Worm (Caenorhabditis elegans): ENCODE data around the gene F01E11.3.

Gene F01E11.3

DNA sequence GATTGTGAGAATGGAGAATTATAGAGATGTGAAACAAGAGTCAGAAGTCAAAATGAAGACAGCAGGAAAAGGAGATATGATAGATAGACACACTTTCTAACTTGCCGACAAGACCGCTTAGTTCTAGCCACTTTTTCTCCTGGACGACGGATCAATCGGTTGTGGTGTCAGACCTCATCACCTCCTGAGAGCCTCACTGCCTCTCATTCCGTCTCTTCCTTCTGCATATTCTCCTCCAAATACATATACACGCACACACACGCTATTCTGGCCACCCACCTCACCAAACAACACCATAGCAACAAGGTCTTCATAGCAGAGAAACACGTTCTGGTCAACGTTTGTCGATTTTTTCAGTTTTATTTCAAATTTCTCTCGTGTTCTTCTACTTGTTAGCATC lies at the start of gene F01E11.3:
Gene F01E11.3 (plus strand): TSS at position 301 of the 400 bp plus-strand sequence.
- no peak for TF ChIP-seq ztf-29 (GFP tag; IDR thresholded peaks at IDR 0.05)
- TF ChIP-seq ref-1 (GFP tag; conservative IDR thresholded peaks at IDR 0.05), result no peak
- no peak for TF ChIP-seq T22C8.4 (GFP tag; IDR thresholded peaks at IDR 0.05)
- TF ChIP-seq ztf-23 (GFP tag; IDR thresholded peaks at IDR 0.05), result no peak
- TF ChIP-seq med-1 (GFP tag; optimal IDR thresholded peaks at IDR 0.05; ENCODE audit: insufficient read depth), result no peak
- no peak for TF ChIP-seq flt-1 (GFP tag; IDR thresholded peaks at IDR 0.05)
- no peak for TF ChIP-seq tab-1 (GFP tag; IDR thresholded peaks at IDR 0.05)
- TF ChIP-seq cog-1 (tag; optimal IDR thresholded peaks at IDR 0.05), result no peak
- TF ChIP-seq klf-2 (GFP tag; conservative IDR thresholded peaks at IDR 0.05), result no peak

DNA sequence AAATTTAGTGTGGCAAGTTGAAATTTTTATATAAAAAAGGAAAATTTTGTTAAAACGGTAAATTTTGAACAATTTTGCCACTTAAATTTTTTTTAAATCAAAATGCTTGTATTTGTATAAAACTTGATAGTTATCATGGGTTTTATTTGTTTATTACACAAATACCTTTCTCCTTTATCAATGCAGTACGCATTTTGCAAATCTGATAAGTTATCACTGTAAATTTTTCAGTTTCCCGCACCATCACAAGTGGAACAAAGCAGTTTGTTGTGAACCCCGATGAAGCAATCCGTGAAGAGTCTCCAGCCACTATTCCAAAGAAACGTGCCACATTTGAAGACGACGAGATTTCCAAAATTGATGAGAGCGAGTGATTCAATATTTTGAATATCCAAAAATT lies 47.0 kb upstream of the F01E11.3 start:
- no peak for TF ChIP-seq med-1 (GFP tag; optimal IDR thresholded peaks at IDR 0.05; ENCODE audit: insufficient read depth)
- no peak for TF ChIP-seq T22C8.4 (GFP tag; IDR thresholded peaks at IDR 0.05)
- TF ChIP-seq ztf-23 (GFP tag; IDR thresholded peaks at IDR 0.05), result no peak
- no peak for TF ChIP-seq flt-1 (GFP tag; IDR thresholded peaks at IDR 0.05)
- no peak for TF ChIP-seq cog-1 (tag; optimal IDR thresholded peaks at IDR 0.05)
- TF ChIP-seq ztf-29 (GFP tag; IDR thresholded peaks at IDR 0.05), result no peak
- TF ChIP-seq klf-2 (GFP tag; conservative IDR thresholded peaks at IDR 0.05), result no peak
- no peak for TF ChIP-seq tab-1 (GFP tag; IDR thresholded peaks at IDR 0.05)
- no peak for TF ChIP-seq ref-1 (GFP tag; conservative IDR thresholded peaks at IDR 0.05)

DNA sequence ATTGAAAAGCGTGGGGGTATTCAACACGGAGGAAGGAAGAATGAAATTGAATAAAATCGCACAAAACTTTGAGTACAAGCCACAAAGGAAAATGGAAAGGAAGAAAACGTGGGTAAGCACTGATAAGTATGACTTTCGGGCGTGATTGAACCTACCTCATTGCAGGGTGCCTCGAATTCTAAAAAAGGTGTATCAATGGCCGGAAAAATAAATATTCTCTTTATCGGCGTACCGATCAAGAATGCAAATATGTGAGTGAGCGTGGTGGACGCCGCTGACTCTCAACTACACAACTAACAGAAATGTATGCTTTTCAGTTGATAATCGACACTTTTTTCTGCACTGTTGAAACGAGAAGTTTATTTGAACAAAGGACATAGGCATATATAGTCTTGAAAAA lies 42.7 kb upstream of the F01E11.3 start, which contains the start of gene otpl-3:
Gene otpl-3 (minus strand): TSS at position 304 of the 400 bp plus-strand sequence.
- TF ChIP-seq ztf-23 (GFP tag; IDR thresholded peaks at IDR 0.05), result no peak
- TF ChIP-seq ref-1 (GFP tag; conservative IDR thresholded peaks at IDR 0.05), result no peak
- TF ChIP-seq klf-2 (GFP tag; conservative IDR thresholded peaks at IDR 0.05), result no peak
- no peak for TF ChIP-seq med-1 (GFP tag; optimal IDR thresholded peaks at IDR 0.05; ENCODE audit: insufficient read depth)
- no peak for TF ChIP-seq T22C8.4 (GFP tag; IDR thresholded peaks at IDR 0.05)
- no peak for TF ChIP-seq flt-1 (GFP tag; IDR thresholded peaks at IDR 0.05)

DNA sequence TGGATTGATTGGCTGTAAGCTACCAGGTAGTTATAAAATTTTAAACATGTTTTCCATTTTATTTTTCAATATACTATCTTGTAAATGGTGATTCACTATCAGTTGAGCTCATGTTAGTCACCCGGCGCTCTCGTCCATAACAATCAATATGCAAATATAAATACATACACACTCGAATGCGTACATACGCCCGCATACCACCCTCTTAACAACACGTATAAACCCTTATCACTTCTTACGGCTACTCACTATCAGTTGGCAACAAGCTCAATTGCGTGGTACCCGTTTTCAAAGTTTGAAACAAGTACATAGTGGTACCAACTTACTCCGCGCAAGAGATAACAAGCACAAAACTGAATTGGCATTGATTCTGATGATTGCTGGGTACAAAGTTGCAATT lies 40.2 kb upstream of the F01E11.3 start:
- no peak for TF ChIP-seq tab-1 (GFP tag; IDR thresholded peaks at IDR 0.05)
- no peak for TF ChIP-seq ref-1 (GFP tag; conservative IDR thresholded peaks at IDR 0.05)
- no peak for TF ChIP-seq T22C8.4 (GFP tag; IDR thresholded peaks at IDR 0.05)
- TF ChIP-seq med-1 (GFP tag; optimal IDR thresholded peaks at IDR 0.05; ENCODE audit: insufficient read depth), result no peak
- TF ChIP-seq ztf-29 (GFP tag; IDR thresholded peaks at IDR 0.05), result no peak
- no peak for TF ChIP-seq klf-2 (GFP tag; conservative IDR thresholded peaks at IDR 0.05)
- no peak for TF ChIP-seq cog-1 (tag; optimal IDR thresholded peaks at IDR 0.05)

DNA sequence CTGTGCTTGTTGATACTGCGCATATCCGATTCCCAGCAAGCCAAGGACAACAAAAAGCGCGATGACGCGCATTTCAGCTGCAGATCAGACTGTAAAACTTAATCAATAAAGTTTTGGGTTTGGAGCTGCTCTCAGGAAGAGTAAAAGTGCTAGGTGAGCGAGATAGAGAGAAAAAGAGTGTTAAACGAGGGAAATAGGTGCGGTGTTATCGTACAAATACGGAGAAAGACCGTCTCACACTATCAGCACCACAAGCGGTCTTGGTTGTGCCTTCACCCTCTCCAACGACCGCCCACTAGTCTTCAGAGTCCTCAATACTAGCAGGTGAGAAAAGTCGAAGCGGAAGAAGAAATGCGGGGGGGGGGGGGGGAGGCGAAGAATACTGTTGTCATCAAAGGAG lies 38.6 kb upstream of the F01E11.3 start, which contains the start of gene F14B8.5:
Gene F14B8.5 (minus strand): TSS at position 127 of the 400 bp plus-strand sequence.
- TF ChIP-seq tab-1 (GFP tag; IDR thresholded peaks at IDR 0.05) (no peak), klf-2 (GFP tag; conservative IDR thresholded peaks at IDR 0.05) (no peak), cog-1 (tag; optimal IDR thresholded peaks at IDR 0.05) (no peak), ref-1 (GFP tag; conservative IDR thresholded peaks at IDR 0.05) (no peak), med-1 (GFP tag; optimal IDR thresholded peaks at IDR 0.05; ENCODE audit: insufficient read depth) (no peak), T22C8.4 (GFP tag; IDR thresholded peaks at IDR 0.05) (no peak), ztf-29 (GFP tag; IDR thresholded peaks at IDR 0.05) (no peak), flt-1 (GFP tag; IDR thresholded peaks at IDR 0.05) (no peak), ztf-23 (GFP tag; IDR thresholded peaks at IDR 0.05) (no peak)

DNA sequence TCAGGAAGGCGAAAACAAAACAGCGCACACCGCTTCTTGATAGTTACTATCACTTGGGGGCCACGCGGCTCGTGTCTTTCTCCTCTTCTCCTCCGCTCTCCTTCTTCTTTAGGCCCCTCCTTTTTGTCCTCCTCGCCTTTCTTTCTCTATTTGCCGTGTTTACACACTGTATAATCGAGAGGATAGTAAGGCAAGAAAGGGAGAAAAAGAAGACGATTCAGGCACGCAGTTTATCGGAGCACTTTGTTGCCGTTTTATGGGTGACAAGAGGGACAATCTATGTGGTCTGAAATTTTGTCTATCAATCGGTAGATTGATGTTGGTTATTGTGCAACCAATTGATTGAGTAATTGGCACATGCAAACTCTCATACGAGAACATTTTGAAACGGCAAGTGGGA lies 35.0 kb upstream of the F01E11.3 start, which contains the start of gene F14B8.6:
Gene F14B8.6 (minus strand): TSS at position 292 of the 400 bp plus-strand sequence.
- TF ChIP-seq ztf-23 (GFP tag; IDR thresholded peaks at IDR 0.05) (no peak), cog-1 (tag; optimal IDR thresholded peaks at IDR 0.05) (no peak), T22C8.4 (GFP tag; IDR thresholded peaks at IDR 0.05) (no peak), tab-1 (GFP tag; IDR thresholded peaks at IDR 0.05) (no peak), klf-2 (GFP tag; conservative IDR thresholded peaks at IDR 0.05) (no peak), med-1 (GFP tag; optimal IDR thresholded peaks at IDR 0.05; ENCODE audit: insufficient read depth) (no peak), ztf-29 (GFP tag; IDR thresholded peaks at IDR 0.05) (no peak), ref-1 (GFP tag; conservative IDR thresholded peaks at IDR 0.05) (no peak)

DNA sequence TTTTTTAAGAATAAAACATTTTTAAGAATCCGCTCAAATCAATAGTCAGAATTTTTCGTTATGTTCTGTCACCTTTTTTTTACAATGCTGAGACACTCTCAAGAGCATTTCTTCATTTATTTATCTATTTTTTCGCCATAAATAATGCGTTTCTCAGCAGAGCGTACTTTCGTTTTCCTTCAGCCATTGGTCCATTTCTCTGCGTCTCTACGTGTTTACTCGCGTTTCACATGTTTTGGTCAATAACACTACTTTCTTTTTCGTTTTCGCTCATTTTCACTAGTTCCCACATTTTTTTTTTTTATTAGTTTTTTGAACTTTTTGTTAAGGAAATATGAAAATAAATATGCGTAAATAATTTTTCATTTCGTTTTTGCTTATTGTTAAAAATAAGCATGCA lies 32.7 kb upstream of the F01E11.3 start:
- no peak for TF ChIP-seq med-1 (GFP tag; optimal IDR thresholded peaks at IDR 0.05; ENCODE audit: insufficient read depth)
- TF ChIP-seq ztf-23 (GFP tag; IDR thresholded peaks at IDR 0.05), result no peak
- no peak for TF ChIP-seq klf-2 (GFP tag; conservative IDR thresholded peaks at IDR 0.05)
- no peak for TF ChIP-seq ztf-29 (GFP tag; IDR thresholded peaks at IDR 0.05)
- no peak for TF ChIP-seq T22C8.4 (GFP tag; IDR thresholded peaks at IDR 0.05)
- TF ChIP-seq flt-1 (GFP tag; IDR thresholded peaks at IDR 0.05), result no peak; the same call in 1 of the 2 replicates

DNA sequence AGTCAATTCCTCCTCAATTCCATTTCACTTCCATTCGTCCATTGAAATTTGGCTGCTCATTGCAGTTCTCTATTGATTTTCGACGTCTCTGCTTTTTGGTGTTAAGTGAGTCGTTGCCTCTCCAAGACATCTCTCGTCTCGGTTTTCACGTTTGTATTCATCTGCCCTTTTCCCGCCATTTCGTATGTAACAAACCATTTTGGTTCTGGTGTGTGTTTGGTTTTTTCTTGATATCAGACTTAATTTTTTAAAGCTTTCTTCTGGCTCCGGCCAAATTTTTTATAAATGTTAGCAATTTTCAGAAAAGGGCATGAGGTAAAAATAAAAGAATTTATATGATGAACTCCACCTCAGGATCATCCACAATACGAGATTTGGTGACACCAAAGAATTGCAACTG lies 31.7 kb upstream of the F01E11.3 start, which contains the start of gene C16E9.2:
Gene C16E9.2 (plus strand): TSS at position 301 of the 400 bp plus-strand sequence.
- no peak for TF ChIP-seq tab-1 (GFP tag; IDR thresholded peaks at IDR 0.05)
- no peak for TF ChIP-seq flt-1 (GFP tag; IDR thresholded peaks at IDR 0.05)
- no peak for TF ChIP-seq klf-2 (GFP tag; conservative IDR thresholded peaks at IDR 0.05)
- no peak for TF ChIP-seq T22C8.4 (GFP tag; IDR thresholded peaks at IDR 0.05)
- TF ChIP-seq cog-1 (tag; optimal IDR thresholded peaks at IDR 0.05), result no peak
- no peak for TF ChIP-seq ztf-23 (GFP tag; IDR thresholded peaks at IDR 0.05)
- no peak for TF ChIP-seq med-1 (GFP tag; optimal IDR thresholded peaks at IDR 0.05; ENCODE audit: insufficient read depth)
- no peak for TF ChIP-seq ztf-29 (GFP tag; IDR thresholded peaks at IDR 0.05)
- TF ChIP-seq ref-1 (GFP tag; conservative IDR thresholded peaks at IDR 0.05), result no peak

DNA sequence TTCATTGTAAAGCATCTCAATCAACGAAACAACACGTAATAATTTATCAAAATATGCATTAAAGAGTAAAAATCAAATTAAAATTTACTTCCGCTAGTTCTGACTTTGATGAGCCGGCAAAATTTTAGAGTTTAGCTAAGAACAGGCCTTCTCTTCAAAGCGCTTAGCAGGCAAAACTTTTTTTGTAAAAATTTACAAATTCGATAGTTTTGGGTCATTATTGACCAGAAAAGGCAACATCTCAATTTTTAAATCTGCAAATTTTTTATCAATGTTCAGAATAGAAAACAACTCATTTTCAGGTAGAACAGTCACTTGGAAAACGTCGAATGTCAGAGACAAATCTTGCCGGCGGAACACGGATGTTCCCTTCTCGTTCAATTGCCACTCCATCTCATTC lies 29.4 kb upstream of the F01E11.3 start:
- TF ChIP-seq T22C8.4 (GFP tag; IDR thresholded peaks at IDR 0.05), result no peak
- no peak for TF ChIP-seq tab-1 (GFP tag; IDR thresholded peaks at IDR 0.05)
- TF ChIP-seq ztf-23 (GFP tag; IDR thresholded peaks at IDR 0.05), result no peak
- TF ChIP-seq flt-1 (GFP tag; IDR thresholded peaks at IDR 0.05), result no peak

DNA sequence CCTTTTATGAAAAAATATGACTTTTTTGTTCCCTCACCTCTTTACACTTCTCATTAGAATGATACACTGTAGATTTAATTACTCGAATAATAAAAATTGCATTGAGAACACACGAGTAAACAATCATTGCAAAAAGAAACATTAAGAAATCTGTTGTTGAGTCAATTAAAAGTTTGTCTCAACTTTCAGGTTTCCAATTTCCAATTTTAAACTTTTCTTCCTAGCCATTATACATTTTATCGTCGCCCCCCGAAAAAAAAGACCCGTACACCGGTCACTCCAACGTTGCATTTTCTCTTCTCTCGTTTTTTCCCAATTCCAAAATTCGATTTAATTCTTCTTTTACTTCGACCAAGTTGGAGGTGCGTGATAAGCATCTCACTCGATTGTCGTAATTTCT lies 27.2 kb upstream of the F01E11.3 start, which contains the start of gene C16E9.1:
Gene C16E9.1 (plus strand): TSS at position 301 of the 400 bp plus-strand sequence.
- TF ChIP-seq ref-1 (GFP tag; conservative IDR thresholded peaks at IDR 0.05) (no peak), T22C8.4 (GFP tag; IDR thresholded peaks at IDR 0.05) (no peak), ztf-23 (GFP tag; IDR thresholded peaks at IDR 0.05) (no peak), cog-1 (tag; optimal IDR thresholded peaks at IDR 0.05) (no peak), ztf-29 (GFP tag; IDR thresholded peaks at IDR 0.05) (no peak), tab-1 (GFP tag; IDR thresholded peaks at IDR 0.05) (no peak), klf-2 (GFP tag; conservative IDR thresholded peaks at IDR 0.05) (no peak), flt-1 (GFP tag; IDR thresholded peaks at IDR 0.05) (no peak), med-1 (GFP tag; optimal IDR thresholded peaks at IDR 0.05; ENCODE audit: insufficient read depth) (no peak)
